Fruit fly (Drosophila melanogaster) whole organism, pupa: ENCODE results near the gene Fas1.

Experiments
- CG12605 ChIP-seq: fragments of 200-800 bp; sonication (Bioruptor generic); IDR thresholded peaks from 2 replicates; pipeline ENCODE4 v1.3.6; 2022; ENCODE audit warnings: missing biosample characterization, missing genetic modification characterization
- EcR ChIP-seq: fragments of 200-800 bp; sonication (Bioruptor generic); optimal IDR thresholded peaks from 3 replicates; lab custom pipeline; 2019; ENCODE audit warnings: missing biosample characterization, missing genetic modification characterization, mild to moderate bottlenecking, moderate library complexity, missing genetic modification reagents

- TF ChIP-seq CG12605 (GFP tag; lab: Robert Waterston, UW) (no peak), EcR (GFP tag; lab: Kevin White, UChicago) (no peak)
Observed at dm6 chr3R:16604715-16605114, 20.3 kb upstream of the Fas1 start, which contains the start of gene CG10345.
